Worm (Caenorhabditis elegans) whole organism, young adult: ENCODE results near the gene B0024.11.
A peak's percentile ranks its signal among the peaks of the same experiment; 100 is the strongest.

ENCODE experiments used
- F23B12.7 ChIP-seq: sonication (generic microtip); optimal IDR thresholded peaks from 2 replicates; lab custom pipeline; 2017; ENCODE audit warnings: missing genetic modification characterization, mild to moderate bottlenecking, missing compliant biosample characterization, antibody characterized with exemption, moderate library complexity; ENCODE audit not compliant: insufficient read depth
- F49E8.2 ChIP-seq: sonication (generic microtip); optimal IDR thresholded peaks from 3 replicates; lab custom pipeline; 2017; ENCODE audit warnings: missing genetic modification characterization, mild to moderate bottlenecking, missing compliant biosample characterization, antibody characterized with exemption, moderate library complexity; ENCODE audit not compliant: insufficient read depth
- K11D2.4 ChIP-seq: fragments of 200-800 bp; sonication (Bioruptor generic); IDR thresholded peaks from 2 replicates; pipeline ENCODE4 v1.3.6; 2022; ENCODE audit warnings: missing genetic modification reagents, missing genetic modification characterization, missing compliant biosample characterization
- Y53F4B.3 ChIP-seq: fragments of 200-800 bp; sonication (Bioruptor generic); IDR thresholded peaks from 2 replicates; pipeline ENCODE4 v1.3.6; 2022; ENCODE audit warnings: missing genetic modification reagents, missing genetic modification characterization, missing compliant biosample characterization
- Y56A3A.18 ChIP-seq: fragments of 200-800 bp; sonication (Bioruptor generic); IDR thresholded peaks from 2 replicates; pipeline ENCODE4 v1.3.6; 2022; ENCODE audit warnings: missing genetic modification reagents, missing genetic modification characterization, missing compliant biosample characterization
- Y67H2A.10 ChIP-seq: fragments of 200-800 bp; sonication (Bioruptor generic); conservative IDR thresholded peaks from 2 replicates; pipeline ENCODE4 v1.3.6; 2022; ENCODE audit warnings: missing genetic modification reagents, missing genetic modification characterization, missing compliant biosample characterization
- Y95B8A.8 ChIP-seq: fragments of 200-800 bp; sonication (Bioruptor generic); IDR thresholded peaks from 2 replicates; pipeline ENCODE4 v1.3.6; 2022; ENCODE audit warnings: missing genetic modification reagents, missing genetic modification characterization, missing compliant biosample characterization
- ZK185.1 ChIP-seq: sonication (generic microtip); optimal IDR thresholded peaks from 2 replicates; lab custom pipeline; 2016; ENCODE audit warnings: mild to moderate bottlenecking, missing genetic modification characterization, missing compliant biosample characterization; ENCODE audit not compliant: poor library complexity, severe bottlenecking
- akir-1 ChIP-seq: fragments of 200-800 bp; sonication (Bioruptor generic); optimal IDR thresholded peaks from 2 replicates; lab custom pipeline; 2018; ENCODE audit warnings: mild to moderate bottlenecking, missing genetic modification characterization, moderate library complexity, missing compliant biosample characterization
- ama-1 ChIP-seq, 3 experiments: fragments of 150-350 bp in 1 of 3; sonication (generic microtip) in 2 of 3; optimal IDR thresholded peaks; 2 replicates each; lab custom pipeline; 2014 to 2018; ENCODE audit warnings: missing biosample characterization in 2 of 3, missing genetic modification characterization in 2 of 3, missing genetic modification reagents in 2 of 3
- aptf-3 ChIP-seq: fragments of 200-800 bp; sonication (Bioruptor generic); IDR thresholded peaks from 2 replicates; pipeline ENCODE4 v1.3.6; 2022; ENCODE audit warnings: missing genetic modification characterization, missing compliant biosample characterization
- attf-5 ChIP-seq: fragments of 200-800 bp; sonication (Bioruptor generic); optimal IDR thresholded peaks from 2 replicates; lab custom pipeline; 2018; ENCODE audit warnings: mild to moderate bottlenecking, missing genetic modification characterization, missing compliant biosample characterization
- cebp-1 ChIP-seq, 2 experiments: fragments of 200-800 bp in 1 of 2; sonication (Bioruptor generic) in 1 of 2; sonication (generic microtip) in 1 of 2; IDR thresholded peaks in 1 of 2; optimal IDR thresholded peaks in 1 of 2; 2 replicates each; pipeline versions ENCODE4 v1.3.6 to Lab custom; 2017 to 2022; ENCODE audit warnings: missing compliant biosample characterization in 2 of 2, missing genetic modification characterization in 2 of 2, mild to moderate bottlenecking in 1 of 2, missing genetic modification reagents in 1 of 2, moderate library complexity in 1 of 2
- ceh-58 ChIP-seq: fragments of 200-800 bp; sonication (Bioruptor generic); IDR thresholded peaks from 2 replicates; pipeline ENCODE4 v1.3.6; 2022; ENCODE audit warnings: missing genetic modification characterization, missing compliant biosample characterization
- chd-7 ChIP-seq: sonication (generic microtip); optimal IDR thresholded peaks from 2 replicates; lab custom pipeline; 2016; ENCODE audit warnings: mild to moderate bottlenecking, missing genetic modification characterization, moderate library complexity, missing compliant biosample characterization
- die-1 ChIP-seq: sonication (generic microtip); optimal IDR thresholded peaks from 2 replicates; lab custom pipeline; 2016; ENCODE audit warnings: missing genotype, mild to moderate bottlenecking, missing genetic modification characterization, missing compliant biosample characterization
- dox-1 ChIP-seq: fragments of 200-800 bp; sonication (Bioruptor generic); IDR thresholded peaks from 2 replicates; pipeline ENCODE4 v1.3.6; 2022; ENCODE audit warnings: missing genetic modification reagents, missing genetic modification characterization, missing compliant biosample characterization
- efl-1 ChIP-seq: fragments of 150-350 bp; optimal IDR thresholded peaks from 2 replicates; lab custom pipeline; 2014; ENCODE audit warnings: missing biosample characterization, missing genetic modification reagents, missing genetic modification characterization
- egl-18 ChIP-seq: fragments of 200-800 bp; sonication (Bioruptor generic); IDR thresholded peaks from 2 replicates; pipeline ENCODE4 v1.3.6; 2022; ENCODE audit warnings: missing genetic modification reagents, missing genetic modification characterization, missing compliant biosample characterization
- ekl-4 ChIP-seq: fragments of 200-800 bp; sonication (Bioruptor generic); IDR thresholded peaks from 2 replicates; pipeline ENCODE4 v1.3.6; 2022; ENCODE audit warnings: missing genetic modification reagents, missing genetic modification characterization, missing compliant biosample characterization
- ets-4 ChIP-seq: fragments of 200-800 bp; sonication (Bioruptor generic); optimal IDR thresholded peaks from 2 replicates; lab custom pipeline; 2018; ENCODE audit warnings: mild to moderate bottlenecking, missing genetic modification characterization, missing compliant biosample characterization
- fkh-3 ChIP-seq: sonication (generic microtip); optimal IDR thresholded peaks from 2 replicates; lab custom pipeline; 2016; ENCODE audit warnings: mild to moderate bottlenecking, missing genetic modification characterization, missing compliant biosample characterization
- hmg-1.2 ChIP-seq: fragments of 200-800 bp; sonication (Bioruptor generic); IDR thresholded peaks from 2 replicates; pipeline ENCODE4 v1.3.6; 2022; ENCODE audit warnings: missing genetic modification reagents, missing genetic modification characterization, missing compliant biosample characterization
- lag-1 ChIP-seq: fragments of 200-800 bp; sonication (Bioruptor generic); IDR thresholded peaks from 2 replicates; pipeline ENCODE4 v1.3.6; 2022; ENCODE audit warnings: missing genetic modification reagents, missing genetic modification characterization, missing compliant biosample characterization
- let-607 ChIP-seq, 2 experiments: fragments of 200-800 bp in 1 of 2; sonication (Bioruptor generic) in 1 of 2; sonication (generic microtip) in 1 of 2; optimal IDR thresholded peaks; 2 replicates each; lab custom pipeline; 2016 to 2018; ENCODE audit warnings: mild to moderate bottlenecking in 2 of 2, missing compliant biosample characterization in 2 of 2, missing genetic modification characterization in 2 of 2, moderate library complexity in 2 of 2, missing genotype in 1 of 2
- lin-26 ChIP-seq: fragments of 200-800 bp; sonication (Bioruptor generic); IDR thresholded peaks from 2 replicates; pipeline ENCODE4 v1.3.6; 2022; ENCODE audit warnings: missing genetic modification reagents, missing genetic modification characterization, missing compliant biosample characterization
- mel-28 ChIP-seq: sonication (generic microtip); optimal IDR thresholded peaks from 2 replicates; lab custom pipeline; 2016; ENCODE audit warnings: borderline replicate concordance, mild to moderate bottlenecking, missing genetic modification characterization, missing compliant biosample characterization
- nfya-1 ChIP-seq: sonication (generic microtip); optimal IDR thresholded peaks from 2 replicates; lab custom pipeline; 2017; ENCODE audit warnings: antibody characterized with exemption, missing compliant biosample characterization, missing genetic modification characterization, borderline replicate concordance; ENCODE audit not compliant: insufficient read depth
- nfya-2 ChIP-seq: fragments of 200-800 bp; sonication (Bioruptor generic); IDR thresholded peaks from 2 replicates; pipeline ENCODE4 v1.3.6; 2022; ENCODE audit warnings: missing genetic modification reagents, missing genetic modification characterization, missing compliant biosample characterization
- nhr-80 ChIP-seq: sonication (generic microtip); optimal IDR thresholded peaks from 2 replicates; lab custom pipeline; 2016; ENCODE audit warnings: missing genetic modification characterization, missing compliant biosample characterization
- pha-4 ChIP-seq: fragments of 150-350 bp; sonication (generic microtip); optimal IDR thresholded peaks from 2 replicates; lab custom pipeline; 2014; ENCODE audit warnings: missing biosample characterization, missing genetic modification reagents, missing genetic modification characterization
- rec-8 ChIP-seq, 2 experiments: sonication (generic microtip); optimal IDR thresholded peaks; 2 replicates each; lab custom pipeline; 2016; ENCODE audit warnings: mild to moderate bottlenecking in 2 of 2, missing genetic modification characterization in 2 of 2, missing genetic modification reagents in 2 of 2, missing genotype in 2 of 2, missing biosample characterization in 1 of 2, missing compliant biosample characterization in 1 of 2, moderate library complexity in 1 of 2
- rpc-1 ChIP-seq, 2 experiments: fragments of 150-350 bp in 1 of 2; sonication (generic microtip) in 1 of 2; optimal IDR thresholded peaks; 2 replicates each; lab custom pipeline; 2014 to 2018; ENCODE audit warnings: missing biosample characterization in 1 of 2, missing genetic modification characterization in 1 of 2, missing genetic modification reagents in 1 of 2, missing genotype in 1 of 2
- sea-2 ChIP-seq: fragments of 200-800 bp; sonication (Bioruptor generic); IDR thresholded peaks from 2 replicates; pipeline ENCODE4 v1.3.6; 2022; ENCODE audit warnings: missing genetic modification characterization, missing compliant biosample characterization
- snpc-1.1 ChIP-seq: sonication (generic microtip); optimal IDR thresholded peaks from 2 replicates; lab custom pipeline; 2017; ENCODE audit warnings: missing genetic modification characterization, mild to moderate bottlenecking, missing compliant biosample characterization, antibody characterized with exemption, moderate library complexity, missing genotype, missing genetic modification reagents; ENCODE audit not compliant: insufficient read depth
- snpc-3.4 ChIP-seq: sonication (generic microtip); optimal IDR thresholded peaks from 2 replicates; lab custom pipeline; 2017; ENCODE audit warnings: missing genetic modification characterization, mild to moderate bottlenecking, missing compliant biosample characterization, antibody characterized with exemption, moderate library complexity, missing genotype, missing genetic modification reagents
- snpc-4 ChIP-seq, 5 experiments: fragments of 150-350 bp in 1 of 5; sonication (generic microtip) in 4 of 5; optimal IDR thresholded peaks; 2 replicates each; lab custom pipeline; 2014 to 2018; ENCODE audit warnings: missing genetic modification characterization in 5 of 5, missing biosample characterization in 3 of 5, antibody characterized with exemption in 2 of 5, mild to moderate bottlenecking in 2 of 5, missing compliant biosample characterization in 2 of 5, missing genotype in 2 of 5, moderate library complexity in 2 of 5, missing genetic modification reagents in 1 of 5
- unc-130 ChIP-seq: sonication (generic microtip); optimal IDR thresholded peaks from 2 replicates; lab custom pipeline; 2016; ENCODE audit warnings: missing genetic modification reagents, missing genetic modification characterization, missing compliant biosample characterization
- ztf-22 ChIP-seq: fragments of 200-800 bp; sonication (Bioruptor generic); optimal IDR thresholded peaks from 2 replicates; lab custom pipeline; 2018; ENCODE audit warnings: mild to moderate bottlenecking, missing genetic modification characterization, moderate library complexity, missing compliant biosample characterization
- ztf-6 ChIP-seq: fragments of 200-800 bp; sonication (Bioruptor generic); IDR thresholded peaks from 2 replicates; pipeline ENCODE4 v1.3.6; 2022; ENCODE audit warnings: missing genetic modification reagents, missing genetic modification characterization, missing compliant biosample characterization

B0024.11 gene

ce11 chrV:10358238-10358637 is 38.9 kb upstream of the B0024.11 start, which contains the start of gene ttll-15:
Gene ttll-15 (plus strand): TSS chrV:10358538.
- TF ChIP-seq akir-1 (GFP tag; lab: Kevin White, UChicago) (no peak), rec-8 (tag; optimal IDR thresholded peaks at IDR 0.05; lab: Kevin White, UChicago) (no peak), efl-1 (no peak)

- no peak for TF ChIP-seq lag-1
- peak; percentile 14 for TF ChIP-seq nhr-80
These were observed 38.2 kb upstream of the B0024.11 start, which contains the start of gene ceeh-2 for ce11 chrV:10357467-10357953. Gene ceeh-2 (minus strand): TSS chrV:10357903.

- TF ChIP-seq nfya-1 (no peak), chd-7 (tag; lab: Kevin White, UChicago) (no peak), egl-18 (no peak), ZK185.1 (peak; percentile 92), aptf-3 (no peak), sea-2 (GFP tag; lab: Robert Waterston, UW) (no peak), nfya-2 (no peak), pha-4 (tag; lab: Kevin White, UChicago) (peak; percentile 47), cebp-1 (GFP tag; IDR thresholded peaks at IDR 0.05; lab: Robert Waterston, UW) (no peak), cebp-1 (tag; optimal IDR thresholded peaks at IDR 0.05; lab: Kevin White, UChicago) (peak; percentile 63), lin-26 (GFP tag; lab: Robert Waterston, UW) (no peak), dox-1 (GFP tag; lab: Robert Waterston, UW) (0 out of 2 replicates have a peak, but pooled peaks have one; percentile 46), ets-4 (GFP tag; lab: Kevin White, UChicago) (no peak), snpc-1.1 (no peak), Y56A3A.18 (no peak), Y67H2A.10 (GFP tag; lab: Robert Waterston, UW) (no peak), fkh-3 (tag; lab: Kevin White, UChicago) (no peak), hmg-1.2 (peak; percentile 37; the same call in 1 of the 2 replicates), attf-5 (no peak), unc-130 (peak; percentile 86), ztf-22 (GFP tag; lab: Kevin White, UChicago) (no peak), F49E8.2 (no peak), Y53F4B.3 (GFP tag; lab: Robert Waterston, UW) (no peak), K11D2.4 (GFP tag; lab: Robert Waterston, UW) (0 out of 2 replicates have a peak, but pooled peaks have one; percentile 39), ekl-4 (GFP tag; lab: Robert Waterston, UW) (peak; percentile 34; the same call in 1 of the 2 replicates), snpc-4 (GFP tag; optimal IDR thresholded peaks at IDR 0.05; lab: Kevin White, UChicago) (no peak), snpc-4 (tag; optimal IDR thresholded peaks at IDR 0.05; lab: Kevin White, UChicago) (peak in 3 of 4 experiments; percentile 24 to 61 (median 56)), F23B12.7 (no peak), snpc-3.4 (tag; lab: Kevin White, UChicago) (peak; percentile 52), ztf-6 (GFP tag; lab: Robert Waterston, UW) (no peak), let-607 (tag; optimal IDR thresholded peaks at IDR 0.05; lab: Kevin White, UChicago) (peak in 1 of 2 experiments; percentile 69), ceh-58 (GFP tag; lab: Robert Waterston, UW) (no peak), rpc-1 (optimal IDR thresholded peaks at IDR 0.05; lab: Kevin White, UChicago) (no peak), rpc-1 (tag; optimal IDR thresholded peaks at IDR 0.05; lab: Kevin White, UChicago) (no peak), ama-1 (optimal IDR thresholded peaks at IDR 0.05; lab: Kevin White, UChicago) (no peak), ama-1 (GFP tag; optimal IDR thresholded peaks at IDR 0.05; lab: Kevin White, UChicago) (no peak), die-1 (no peak), Y95B8A.8 (GFP tag; lab: Robert Waterston, UW) (no peak), mel-28 (tag; lab: Kevin White, UChicago) (no peak)
These were observed 36.5 kb upstream of the B0024.11 start, which contains the start of gene sluh-7 for ce11 chrV:10355773-10356335. Gene sluh-7 (minus strand): TSS chrV:10355823.
